ENCODE assay signal across 6 worm cellular contexts in genomic region chrII:8417059-8417668, ce11.
A peak's percentile ranks its signal among the peaks of the same experiment; 100 is the strongest.
TF ChIP-seq lines count a peak whose summit lies in the region.

TSS of gene fdgt-2 (plus strand) at chrII:8417618.

TF ChIP-seq in whole organism, L1 larva, 84 proteins besides CTCF, POLR2A, EP300 and RAD21:
- TF ChIP-seq nhr-85 (tag; lab: Kevin White, UChicago) (peak; percentile 65), efl-1 (optimal IDR thresholded peaks at IDR 0.05; lab: Kevin White, UChicago) (no peak), efl-1 (GFP tag; optimal IDR thresholded peaks at IDR 0.05 in 1 of 2; lab: Kevin White, UChicago) (peak in 1 of 2 experiments; percentile 6), zag-1 (tag; optimal IDR thresholded peaks at IDR 0.05; lab: Kevin White, UChicago) (no peak), ceh-88 (GFP tag; IDR thresholded peaks at IDR 0.05; lab: Robert Waterston, UW) (no peak), blmp-1 (tag; optimal IDR thresholded peaks at IDR 0.05; lab: Kevin White, UChicago) (peak; percentile 18), elt-2 (tag; optimal IDR thresholded peaks at IDR 0.05; lab: Kevin White, UChicago) (peak; percentile 8)

TF ChIP-seq in whole organism, L2 larva, 48 proteins besides CTCF, POLR2A, EP300 and RAD21:
- TF ChIP-seq dmd-4 (tag; optimal IDR thresholded peaks at IDR 0.05; lab: Kevin White, UChicago) (no peak), nhr-25 (tag; optimal IDR thresholded peaks at IDR 0.05; lab: Kevin White, UChicago) (peak; percentile 43), ceh-16 (tag; optimal IDR thresholded peaks at IDR 0.05; lab: Kevin White, UChicago) (peak; percentile 77), sma-3 (GFP tag; optimal IDR thresholded peaks at IDR 0.05; lab: Kevin White, UChicago) (no peak), sma-9 (GFP tag; optimal IDR thresholded peaks at IDR 0.05; lab: Kevin White, UChicago) (no peak), sma-9 (tag; optimal IDR thresholded peaks at IDR 0.05; lab: Kevin White, UChicago) (no peak), R02D3.7 (tag; optimal IDR thresholded peaks at IDR 0.05; lab: Kevin White, UChicago) (no peak)

TF ChIP-seq in whole organism, L3 larva, 47 proteins besides CTCF, POLR2A, EP300 and RAD21:
- TF ChIP-seq snpc-4 (tag; optimal IDR thresholded peaks at IDR 0.05; lab: Kevin White, UChicago) (no peak), elt-2 (tag; optimal IDR thresholded peaks at IDR 0.05; lab: Kevin White, UChicago) (peak; percentile 36), nhr-25 (tag; optimal IDR thresholded peaks at IDR 0.05; lab: Kevin White, UChicago) (peak; percentile 73), nhr-67 (tag; optimal IDR thresholded peaks at IDR 0.05; lab: Kevin White, UChicago) (no peak), pqm-1 (tag; optimal IDR thresholded peaks at IDR 0.05; lab: Kevin White, UChicago) (peak; percentile 7)

TF ChIP-seq in whole organism, L4 larva, 104 proteins besides CTCF, POLR2A, EP300 and RAD21:
- TF ChIP-seq daf-16 (GFP tag; optimal IDR thresholded peaks at IDR 0.05; lab: Kevin White, UChicago) (no peak), daf-16 (tag; optimal IDR thresholded peaks at IDR 0.05; lab: Kevin White, UChicago) (peak; percentile 59), aha-1 (tag; lab: Kevin White, UChicago) (peak; percentile 42), nhr-28 (tag; optimal IDR thresholded peaks at IDR 0.05; lab: Kevin White, UChicago) (peak; percentile 25), unc-62 (GFP tag; optimal IDR thresholded peaks at IDR 0.05 in 1 of 2; lab: Kevin White, UChicago) (peak in 1 of 2 experiments; percentile 95), unc-62 (tag; optimal IDR thresholded peaks at IDR 0.05; lab: Kevin White, UChicago) (no peak), unc-39 (tag; optimal IDR thresholded peaks at IDR 0.05; lab: Kevin White, UChicago) (no peak), F37D6.2 (tag; optimal IDR thresholded peaks at IDR 0.05; lab: Kevin White, UChicago) (no peak)

TF ChIP-seq in whole organism, late embryonic, 69 proteins besides CTCF, POLR2A, EP300 and RAD21:
- TF ChIP-seq tbx-2 (tag; optimal IDR thresholded peaks at IDR 0.05; lab: Kevin White, UChicago) (no peak), unc-42 (tag; optimal IDR thresholded peaks at IDR 0.05; lab: Kevin White, UChicago) (no peak), unc-55 (GFP tag; optimal IDR thresholded peaks at IDR 0.05; lab: Kevin White, UChicago) (peak; percentile 60)

TF ChIP-seq in whole organism, mixed stage, embryonic, 35 proteins besides CTCF, POLR2A, EP300 and RAD21:
- TF ChIP-seq flh-1 (GFP tag; optimal IDR thresholded peaks at IDR 0.05; lab: Kevin White, UChicago) (no peak), nhr-2 (tag; optimal IDR thresholded peaks at IDR 0.05; lab: Kevin White, UChicago) (no peak), unc-62 (GFP tag; optimal IDR thresholded peaks at IDR 0.05; lab: Kevin White, UChicago) (peak; percentile 73), lin-13 (tag; optimal IDR thresholded peaks at IDR 0.05; lab: Kevin White, UChicago) (no peak)

Comparison
In these comparisons a context has a peak if more than half of its experiments do, and no peak if none do; other contexts are left out.
1. Of the 29 proteins assayed by ChIP-seq in both whole organism, L4 larva and whole organism, L1 larva: peak only in whole organism, L4 larva: aha-1 and nhr-28; only in whole organism, L1 larva: none; in both: none; in neither: 26; mixed calls (peak in some experiments, not most) for 1.